Fruit fly (Drosophila melanogaster) whole organism, embryonic: Measurements from ENCODE around the gene CG7530.

ENCODE experiments used
- CG1024 ChIP-seq: fragments of 200-800 bp; sonication (Bioruptor generic); IDR thresholded peaks from 2 replicates; pipeline ENCODE4 v1.3.6; 2022; ENCODE audit warnings: missing biosample characterization, missing genetic modification characterization
- CG10654 ChIP-seq: fragments of 200-800 bp; sonication (Bioruptor generic); optimal IDR thresholded peaks from 2 replicates; lab custom pipeline; 2016; ENCODE audit warnings: missing biosample characterization, missing genetic modification characterization
- CG11398 ChIP-seq: fragments of 200-800 bp; sonication (Bioruptor generic); optimal IDR thresholded peaks from 2 replicates; lab custom pipeline; 2016; ENCODE audit warnings: missing biosample characterization, missing genetic modification characterization
- CG13775 ChIP-seq: fragments of 200-800 bp; sonication (Bioruptor generic); optimal IDR thresholded peaks from 3 replicates; lab custom pipeline; 2017; ENCODE audit warnings: missing biosample characterization, mild to moderate bottlenecking, missing genetic modification characterization
- CG14710 ChIP-seq: fragments of 200-800 bp; sonication (Bioruptor generic); optimal IDR thresholded peaks from 3 replicates; lab custom pipeline; 2019; ENCODE audit warnings: missing biosample characterization, mild to moderate bottlenecking, missing genetic modification characterization, moderate library complexity
- CG15011 ChIP-seq: fragments of 200-800 bp; sonication (Bioruptor generic); optimal IDR thresholded peaks from 3 replicates; lab custom pipeline; 2018; ENCODE audit warnings: missing biosample characterization, mild to moderate bottlenecking, missing genetic modification characterization
- CG15514 ChIP-seq: fragments of 200-800 bp; sonication (Bioruptor generic); optimal IDR thresholded peaks from 3 replicates; lab custom pipeline; 2017; ENCODE audit warnings: missing biosample characterization, missing genetic modification characterization, mild to moderate bottlenecking, moderate library complexity, missing genetic modification reagents
- CG1603 ChIP-seq: fragments of 200-800 bp; sonication (Bioruptor generic); optimal IDR thresholded peaks from 2 replicates; lab custom pipeline; 2019; ENCODE audit warnings: missing biosample characterization, mild to moderate bottlenecking, missing genetic modification characterization, moderate library complexity
- CG17186 ChIP-seq: fragments of 200-800 bp; sonication (Bioruptor generic); optimal IDR thresholded peaks from 3 replicates; lab custom pipeline; 2017; ENCODE audit warnings: missing biosample characterization, missing genetic modification reagents, missing genetic modification characterization
- CG17328 ChIP-seq: fragments of 200-800 bp; sonication (Bioruptor generic); IDR thresholded peaks from 2 replicates; pipeline ENCODE4 v1.3.6; 2022; ENCODE audit warnings: missing biosample characterization, missing genetic modification characterization
- CG1792 ChIP-seq: fragments of 200-800 bp; sonication (Bioruptor generic); optimal IDR thresholded peaks from 2 replicates; lab custom pipeline; 2016; ENCODE audit warnings: missing biosample characterization, missing genetic modification characterization
- CG30403 ChIP-seq: fragments of 200-800 bp; sonication (Bioruptor generic); optimal IDR thresholded peaks from 3 replicates; lab custom pipeline; 2016; ENCODE audit warnings: missing biosample characterization, missing genetic modification characterization
- CG4360 ChIP-seq: fragments of 200-800 bp; sonication (Bioruptor generic); IDR thresholded peaks from 2 replicates; pipeline ENCODE4 v1.3.6; 2022; ENCODE audit warnings: missing biosample characterization, missing genetic modification characterization
- CG4707 ChIP-seq: fragments of 200-800 bp; sonication (Bioruptor generic); optimal IDR thresholded peaks from 2 replicates; lab custom pipeline; 2018; ENCODE audit warnings: missing biosample characterization, mild to moderate bottlenecking, missing genetic modification characterization, moderate library complexity
- CG8388 ChIP-seq: fragments of 200-800 bp; sonication (Bioruptor generic); optimal IDR thresholded peaks from 2 replicates; lab custom pipeline; 2019; ENCODE audit warnings: missing biosample characterization, mild to moderate bottlenecking, missing genetic modification characterization, moderate library complexity
- CG8944 ChIP-seq: fragments of 200-800 bp; sonication (Bioruptor generic); optimal IDR thresholded peaks from 3 replicates; lab custom pipeline; 2016; ENCODE audit warnings: missing biosample characterization, missing genetic modification characterization
- CG9609 ChIP-seq: fragments of 200-800 bp; sonication (Bioruptor generic); optimal IDR thresholded peaks from 3 replicates; lab custom pipeline; 2016; ENCODE audit warnings: missing biosample characterization, missing genetic modification characterization
- CG9817 ChIP-seq: fragments of 200-800 bp; sonication (Bioruptor generic); optimal IDR thresholded peaks from 2 replicates; lab custom pipeline; 2018; ENCODE audit warnings: missing biosample characterization, mild to moderate bottlenecking, missing genetic modification characterization, moderate library complexity
- Dp ChIP-seq: fragments of 200-800 bp; sonication (Bioruptor generic); optimal IDR thresholded peaks from 2 replicates; lab custom pipeline; 2018; ENCODE audit warnings: missing biosample characterization, mild to moderate bottlenecking, missing genetic modification characterization, moderate library complexity
- HLH4C ChIP-seq: fragments of 200-800 bp; sonication (Bioruptor generic); IDR thresholded peaks from 3 replicates; pipeline ENCODE4 v1.3.6; 2022; ENCODE audit warnings: missing biosample characterization, missing genetic modification characterization; ENCODE audit not compliant: partially characterized antibody
- MESR4 ChIP-seq: fragments of 200-800 bp; sonication (Bioruptor generic); optimal IDR thresholded peaks from 2 replicates; lab custom pipeline; 2018; ENCODE audit warnings: missing biosample characterization, mild to moderate bottlenecking, missing genetic modification characterization, moderate library complexity
- Mad ChIP-seq: fragments of 200-800 bp; sonication (Bioruptor generic); optimal IDR thresholded peaks from 2 replicates; lab custom pipeline; 2016; ENCODE audit warnings: missing biosample characterization, missing genetic modification characterization
- Neu2 ChIP-seq: fragments of 200-800 bp; sonication (Bioruptor generic); optimal IDR thresholded peaks from 3 replicates; lab custom pipeline; 2016; ENCODE audit warnings: missing biosample characterization, missing genetic modification characterization, borderline replicate concordance
- Nf-YC ChIP-seq: fragments of 200-800 bp; optimal IDR thresholded peaks from 3 replicates; lab custom pipeline; 2019; ENCODE audit warnings: missing biosample characterization, mild to moderate bottlenecking, missing genetic modification characterization, moderate library complexity
- Poxn ChIP-seq: fragments of 200-800 bp; sonication (Bioruptor generic); IDR thresholded peaks from 2 replicates; pipeline ENCODE4 v1.3.6; 2022; ENCODE audit warnings: missing biosample characterization, missing genetic modification characterization
- Tbp ChIP-seq: fragments of >200 bp; optimal IDR thresholded peaks from 2 replicates; lab custom pipeline; 2018; ENCODE audit warnings: missing biosample characterization, missing genetic modification characterization
- Xrp1 ChIP-seq: fragments of 200-800 bp; sonication (Bioruptor generic); IDR thresholded peaks from 2 replicates; pipeline ENCODE4 v1.3.6; 2022; ENCODE audit warnings: missing biosample characterization, missing genetic modification characterization
- az2 ChIP-seq: fragments of 200-800 bp; sonication (Bioruptor generic); optimal IDR thresholded peaks from 3 replicates; lab custom pipeline; 2016; ENCODE audit warnings: missing biosample characterization, missing genetic modification characterization
- croc ChIP-seq: fragments of 200-800 bp; sonication (Bioruptor generic); conservative IDR thresholded peaks from 3 replicates; pipeline ENCODE4 v1.3.6; 2022; ENCODE audit warnings: missing biosample characterization, missing genetic modification characterization
- disco-r ChIP-seq: fragments of 200-800 bp; sonication (Bioruptor generic); optimal IDR thresholded peaks from 2 replicates; lab custom pipeline; 2016; ENCODE audit warnings: missing biosample characterization, missing genetic modification characterization
- dmrt99B ChIP-seq: fragments of 200-800 bp; sonication (Bioruptor generic); optimal IDR thresholded peaks from 2 replicates; lab custom pipeline; 2018; ENCODE audit warnings: missing biosample characterization, mild to moderate bottlenecking, missing genetic modification characterization, moderate library complexity
- emc ChIP-seq: fragments of 200-800 bp; sonication (Bioruptor generic); optimal IDR thresholded peaks from 2 replicates; lab custom pipeline; 2016; ENCODE audit warnings: missing biosample characterization, missing genetic modification characterization
- fu2 ChIP-seq: fragments of 200-800 bp; sonication (Bioruptor generic); optimal IDR thresholded peaks from 2 replicates; lab custom pipeline; 2016; ENCODE audit warnings: missing biosample characterization, missing genetic modification characterization
- gce ChIP-seq: fragments of 200-800 bp; sonication (Bioruptor generic); IDR thresholded peaks from 3 replicates; pipeline ENCODE4 v1.3.6; 2022; ENCODE audit warnings: missing biosample characterization, missing genetic modification characterization
- gem ChIP-seq: fragments of 200-800 bp; sonication (Bioruptor generic); optimal IDR thresholded peaks from 2 replicates; lab custom pipeline; 2019; ENCODE audit warnings: missing biosample characterization, mild to moderate bottlenecking, missing genetic modification characterization, moderate library complexity
- gro ChIP-seq: fragments of 200-800 bp; sonication (Bioruptor generic); optimal IDR thresholded peaks from 2 replicates; lab custom pipeline; 2016; ENCODE audit warnings: missing biosample characterization, missing genetic modification characterization
- gt ChIP-seq: fragments of 200-800 bp; sonication (Bioruptor generic); IDR thresholded peaks from 2 replicates; pipeline ENCODE4 v1.3.6; 2022; ENCODE audit warnings: missing biosample characterization, missing genetic modification characterization
- inv ChIP-seq: fragments of 200-800 bp; sonication (Bioruptor generic); IDR thresholded peaks from 2 replicates; pipeline ENCODE4 v1.3.6; 2022; ENCODE audit warnings: missing biosample characterization, missing genetic modification characterization; ENCODE audit not compliant: partially characterized antibody
- kni ChIP-seq: fragments of 200-800 bp; sonication (Bioruptor generic); optimal IDR thresholded peaks from 3 replicates; lab custom pipeline; 2017; ENCODE audit warnings: mild to moderate bottlenecking, missing biosample characterization, missing genetic modification reagents, missing genetic modification characterization
- lbe ChIP-seq: fragments of 200-800 bp; sonication (Bioruptor generic); optimal IDR thresholded peaks from 2 replicates; lab custom pipeline; 2016; ENCODE audit warnings: missing biosample characterization, mild to moderate bottlenecking, missing genetic modification characterization
- luna ChIP-seq: fragments of 200-800 bp; sonication (Bioruptor generic); optimal IDR thresholded peaks from 2 replicates; lab custom pipeline; 2016; ENCODE audit warnings: missing biosample characterization, missing genetic modification characterization
- phol ChIP-seq: fragments of 200-800 bp; sonication (Bioruptor generic); optimal IDR thresholded peaks from 3 replicates; lab custom pipeline; 2018; ENCODE audit warnings: missing biosample characterization, mild to moderate bottlenecking, missing genetic modification characterization, moderate library complexity
- trh ChIP-seq: fragments of 200-800 bp; sonication (Bioruptor generic); optimal IDR thresholded peaks from 2 replicates; lab custom pipeline; 2016; ENCODE audit warnings: missing biosample characterization, missing genetic modification characterization
- tup ChIP-seq: fragments of 200-800 bp; sonication (Bioruptor generic); optimal IDR thresholded peaks from 2 replicates; lab custom pipeline; 2016; ENCODE audit warnings: missing biosample characterization, mild to moderate bottlenecking, missing genetic modification characterization, moderate library complexity
- unc-4 ChIP-seq: fragments of 200-800 bp; sonication (Bioruptor generic); IDR thresholded peaks from 2 replicates; pipeline ENCODE4 v1.3.6; 2022; ENCODE audit warnings: missing biosample characterization, missing genetic modification characterization; ENCODE audit not compliant: partially characterized antibody
- unpg ChIP-seq: fragments of 200-800 bp; sonication (Bioruptor generic); optimal IDR thresholded peaks from 3 replicates; lab custom pipeline; 2018; ENCODE audit warnings: missing biosample characterization, mild to moderate bottlenecking, missing genetic modification characterization, moderate library complexity
- vvl ChIP-seq: fragments of 200-800 bp; sonication (Bioruptor generic); IDR thresholded peaks from 2 replicates; pipeline ENCODE4 v1.3.6; 2022; ENCODE audit warnings: missing biosample characterization, missing genetic modification characterization
- z ChIP-seq: fragments of 200-800 bp; sonication (Bioruptor generic); IDR thresholded peaks from 3 replicates; pipeline ENCODE4 v1.3.6; 2022; ENCODE audit warnings: missing biosample characterization, missing genetic modification characterization

Gene CG7530

dm6 chr3R:14716188-14717075 lies 14.9 kb downstream of the CG7530 start (continued):
- peak; percentile 11 for TF ChIP-seq CG14710 (tag; lab: Kevin White, UChicago)
- TF ChIP-seq croc (GFP tag; lab: Robert Waterston, UW): peak; percentile 36; the same call in 2 of the 3 replicates
- no peak for TF ChIP-seq CG15011 (GFP tag; lab: Kevin White, UChicago)
- no peak for TF ChIP-seq unc-4
- TF ChIP-seq az2 (GFP tag; lab: Kevin White, UChicago): no peak
- TF ChIP-seq HLH4C: no peak
- peak; percentile 50 for TF ChIP-seq gem (tag; lab: Kevin White, UChicago)
- TF ChIP-seq CG8388: no peak
- TF ChIP-seq unpg (GFP tag; lab: Kevin White, UChicago): peak; percentile 3
- TF ChIP-seq CG9817 (tag; lab: Kevin White, UChicago): no peak
- TF ChIP-seq gro (GFP tag; lab: Kevin White, UChicago): no peak
- TF ChIP-seq z (GFP tag; lab: Robert Waterston, UW): no peak
- TF ChIP-seq CG30403 (GFP tag; lab: Kevin White, UChicago): no peak
- peak; percentile 13 for TF ChIP-seq kni
- TF ChIP-seq CG4360 (GFP tag; lab: Robert Waterston, UW): 0 out of 2 replicates have a peak, but pooled peaks have one; percentile 45
- TF ChIP-seq CG4707: no peak
- TF ChIP-seq dmrt99B (tag; lab: Kevin White, UChicago): peak; percentile 3

- TF ChIP-seq CG15514 (GFP tag; lab: Kevin White, UChicago) (no peak), Tbp (no peak), Xrp1 (GFP tag; lab: Robert Waterston, UW) (peak; percentile 52), Nf-YC (tag; lab: Kevin White, UChicago) (no peak), gt (no peak), disco-r (no peak), Neu2 (GFP tag; lab: Kevin White, UChicago) (no peak), Dp (GFP tag; lab: Kevin White, UChicago) (no peak), CG9609 (GFP tag; lab: Kevin White, UChicago) (no peak), Poxn (GFP tag; lab: Robert Waterston, UW) (no peak), emc (GFP tag; lab: Kevin White, UChicago) (no peak), CG8944 (GFP tag; lab: Kevin White, UChicago) (no peak), tup (GFP tag; lab: Kevin White, UChicago) (no peak), lbe (peak; percentile 29), trh (no peak), vvl (GFP tag; lab: Robert Waterston, UW) (no peak), phol (tag; lab: Kevin White, UChicago) (peak; percentile 74), CG11398 (no peak), CG17186 (GFP tag; lab: Kevin White, UChicago) (no peak), luna (no peak), CG10654 (GFP tag; lab: Kevin White, UChicago) (no peak), gce (GFP tag; lab: Robert Waterston, UW) (peak; percentile 35; the same call in 1 of the 3 replicates), CG1792 (GFP tag; lab: Kevin White, UChicago) (no peak), CG1603 (peak; percentile 77), inv (GFP tag; lab: Robert Waterston, UW) (no peak), CG17328 (GFP tag; lab: Robert Waterston, UW) (0 out of 2 replicates have a peak, but pooled peaks have one; percentile 34), CG1024 (GFP tag; lab: Robert Waterston, UW) (no peak), MESR4 (GFP tag; lab: Kevin White, UChicago) (no peak), fu2 (no peak), CG13775 (GFP tag; lab: Kevin White, UChicago) (no peak), Mad (GFP tag; lab: Kevin White, UChicago) (no peak)
Measured at dm6 chr3R:14714904-14715588, 16.3 kb downstream of the CG7530 start.
